Fruit fly (Drosophila melanogaster) whole organism, pupa: Measurements from ENCODE around the gene CG32119.

Experiments used
- CG12605 ChIP-seq: fragments of 200-800 bp; sonication (Bioruptor generic); IDR thresholded peaks from 2 replicates; pipeline ENCODE4 v1.3.6; 2022; ENCODE audit warnings: missing biosample characterization, missing genetic modification characterization
- CG32121 ChIP-seq: fragments of 200-800 bp; sonication (Bioruptor generic); IDR thresholded peaks from 2 replicates; pipeline ENCODE4 v1.3.6; 2022; ENCODE audit warnings: missing biosample characterization, missing genetic modification characterization
- EcR ChIP-seq: fragments of 200-800 bp; sonication (Bioruptor generic); optimal IDR thresholded peaks from 3 replicates; lab custom pipeline; 2019; ENCODE audit warnings: missing biosample characterization, missing genetic modification characterization, mild to moderate bottlenecking, moderate library complexity, missing genetic modification reagents
- Ets98B ChIP-seq: fragments of 200-800 bp; sonication (Bioruptor generic); IDR thresholded peaks from 2 replicates; pipeline ENCODE4 v1.3.6; 2022; ENCODE audit warnings: missing biosample characterization, missing genetic modification characterization
- Pif1A ChIP-seq: fragments of 200-800 bp; sonication (Bioruptor generic); optimal IDR thresholded peaks from 3 replicates; lab custom pipeline; 2016; ENCODE audit warnings: missing biosample characterization, missing genetic modification characterization
- Pif1B ChIP-seq: fragments of 200-800 bp; sonication (Bioruptor generic); optimal IDR thresholded peaks from 3 replicates; lab custom pipeline; 2016; ENCODE audit warnings: missing biosample characterization, missing genetic modification characterization
- Snoo ChIP-seq: fragments of 200-800 bp; sonication (Bioruptor generic); optimal IDR thresholded peaks from 3 replicates; lab custom pipeline; 2017; ENCODE audit warnings: missing biosample characterization, mild to moderate bottlenecking, missing genetic modification characterization, inconsistent platforms
- gl ChIP-seq: fragments of 200-800 bp; sonication (Bioruptor generic); optimal IDR thresholded peaks from 2 replicates; lab custom pipeline; 2018; ENCODE audit warnings: missing biosample characterization, mild to moderate bottlenecking, missing genetic modification characterization
- rn ChIP-seq: fragments of 200-800 bp; sonication (Bioruptor generic); IDR thresholded peaks from 2 replicates; pipeline ENCODE4 v1.3.6; 2022; ENCODE audit warnings: missing biosample characterization, missing genetic modification characterization

DNA sequence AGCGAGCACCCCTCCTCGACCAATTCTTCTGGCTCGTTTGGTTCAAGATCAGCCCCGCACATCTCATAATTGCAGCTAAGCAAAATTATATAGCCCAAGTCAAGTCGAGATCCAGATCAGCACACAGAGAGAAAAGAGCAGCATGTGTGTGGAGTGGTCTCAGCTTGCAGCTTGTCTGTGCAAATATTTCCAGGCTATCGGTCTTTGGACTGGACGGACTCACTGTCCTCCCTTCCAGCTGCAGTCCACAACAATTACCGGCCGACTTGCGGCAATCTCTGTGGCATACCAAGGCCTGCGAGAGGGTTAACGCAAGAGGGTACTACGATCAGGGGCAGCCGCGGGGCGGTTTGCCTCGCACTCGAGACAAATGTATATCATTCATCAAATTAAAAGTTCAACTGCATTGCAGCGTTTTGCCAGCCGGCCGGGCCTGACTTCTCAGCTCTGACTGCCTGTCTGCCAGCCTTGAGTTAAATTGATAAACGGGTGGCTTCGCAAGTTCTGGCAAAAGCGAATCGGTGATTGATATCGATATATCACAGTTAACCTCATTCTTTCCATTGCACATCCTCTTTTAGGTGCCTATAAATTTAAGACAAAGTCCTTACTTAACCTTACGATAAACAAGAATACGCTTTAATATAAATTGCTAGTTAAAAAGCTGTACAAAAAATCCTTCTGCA is 7.0 kb upstream of the CG32119 start:
- TF ChIP-seq CG12605 (GFP tag; lab: Robert Waterston, UW) = no peak
- no peak for TF ChIP-seq CG32121 (GFP tag; lab: Robert Waterston, UW)
- TF ChIP-seq Ets98B (GFP tag; lab: Robert Waterston, UW) = no peak
- no peak for TF ChIP-seq rn (GFP tag; lab: Robert Waterston, UW)
- TF ChIP-seq Snoo (tag; lab: Kevin White, UChicago) = no peak
- TF ChIP-seq Pif1B (GFP tag; lab: Kevin White, UChicago) = no peak
- peak; percentile 32 for TF ChIP-seq EcR (GFP tag; lab: Kevin White, UChicago)
- TF ChIP-seq Pif1A (GFP tag; lab: Kevin White, UChicago) = no peak
- no peak for TF ChIP-seq gl (tag; lab: Kevin White, UChicago)
